Worm (Caenorhabditis elegans): ENCODE results near the gene lonp-2.

ce11 chrIII:12084749-12085307, 22.7 kb upstream of the lonp-2 start:
- TF ChIP-seq lin-13 (GFP tag; optimal IDR thresholded peaks at IDR 0.05) (no peak), unc-62 (GFP tag; optimal IDR thresholded peaks at IDR 0.05) (no peak), fkh-10 (GFP tag; optimal IDR thresholded peaks at IDR 0.05) (no peak), xbp-1 (tag; optimal IDR thresholded peaks at IDR 0.05) (no peak), zip-4 (GFP tag; optimal IDR thresholded peaks at IDR 0.05) (no peak), ztf-11 (tag; optimal IDR thresholded peaks at IDR 0.05) (no peak), lin-39 (tag; optimal IDR thresholded peaks at IDR 0.05) (no peak), dpl-1 (GFP tag; optimal IDR thresholded peaks at IDR 0.05) (no peak), vab-15 (tag; optimal IDR thresholded peaks at IDR 0.05) (no peak), Y116A8C.19 (tag; optimal IDR thresholded peaks at IDR 0.05; ENCODE audit: borderline replicate concordance) (no peak), ama-1 (optimal IDR thresholded peaks at IDR 0.05) (no peak)
